Worm (Caenorhabditis elegans): ENCODE results near the gene srd-5.

The srd-5 gene

ce11 chrIV:5678044-5678443, 3.7 kb upstream of the srd-5 start, which contains the start of gene C55C3.4:
Gene C55C3.4, minus strand, starts transcription at chrIV:5678144.
- TF ChIP-seq nhr-80 (tag; optimal IDR thresholded peaks at IDR 0.05) (no peak), lin-26 (GFP tag; IDR thresholded peaks at IDR 0.05) (no peak), hsf-1 (GFP tag; IDR thresholded peaks at IDR 0.05) (no peak), F57C9.4 (tag; optimal IDR thresholded peaks at IDR 0.05) (no peak), F37B4.10 (GFP tag; IDR thresholded peaks at IDR 0.05) (no peak), K12H6.12 (tag; optimal IDR thresholded peaks at IDR 0.05) (no peak), madf-10 (tag; optimal IDR thresholded peaks at IDR 0.05) (no peak), ztf-25 (GFP tag; IDR thresholded peaks at IDR 0.05) (no peak), let-607 (tag; optimal IDR thresholded peaks at IDR 0.05) (no peak), B0261.1 (tag; optimal IDR thresholded peaks at IDR 0.05) (no peak), nfya-1 (tag; optimal IDR thresholded peaks at IDR 0.05; ENCODE audit: borderline replicate concordance, insufficient read depth) (no peak), efl-1 (GFP tag; optimal IDR thresholded peaks at IDR 0.05) (no peak), atf-7 (tag; optimal IDR thresholded peaks at IDR 0.05) (no peak), egl-18 (GFP tag; IDR thresholded peaks at IDR 0.05) (no peak), lsl-1 (GFP tag; optimal IDR thresholded peaks at IDR 0.05) (no peak), F49E8.2 (tag; optimal IDR thresholded peaks at IDR 0.05; ENCODE audit: insufficient read depth) (no peak), B0336.3 (GFP tag; IDR thresholded peaks at IDR 0.05) (no peak)

DNA sequence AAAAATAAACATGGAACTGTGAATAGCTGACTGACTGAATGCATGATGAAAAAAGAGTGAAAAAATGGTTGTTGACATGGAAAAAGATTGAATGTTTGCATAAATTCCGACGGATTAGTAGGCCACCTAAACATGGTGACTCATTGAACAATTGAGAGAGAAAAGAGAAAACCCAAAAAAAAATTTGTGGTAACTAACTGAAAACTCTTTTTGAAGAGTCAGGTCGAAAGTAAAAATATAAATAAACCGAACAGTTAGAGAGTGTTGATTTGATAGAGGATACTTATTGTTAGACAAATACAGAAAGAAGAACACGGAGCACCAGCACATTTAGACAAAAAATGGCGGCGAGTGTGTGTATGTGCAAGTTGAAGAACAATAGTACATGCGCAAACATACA, 3.0 kb downstream of the srd-5 start:
- TF ChIP-seq B0035.1 (tag; optimal IDR thresholded peaks at IDR 0.05), result no peak
- no peak for TF ChIP-seq nhr-27 (tag; optimal IDR thresholded peaks at IDR 0.05)
- no peak for TF ChIP-seq bed-1 (GFP tag; IDR thresholded peaks at IDR 0.05)
- no peak for TF ChIP-seq T26A5.8 (tag; optimal IDR thresholded peaks at IDR 0.05)
- no peak for TF ChIP-seq hmg-1.2 (GFP tag; IDR thresholded peaks at IDR 0.05)
- no peak for TF ChIP-seq dpff-1 (tag; optimal IDR thresholded peaks at IDR 0.05)
- TF ChIP-seq cebp-1 (GFP tag; IDR thresholded peaks at IDR 0.05), result no peak
- TF ChIP-seq cebp-1 (tag; optimal IDR thresholded peaks at IDR 0.05), result no peak
- no peak for TF ChIP-seq attf-6 (GFP tag; IDR thresholded peaks at IDR 0.05)
- TF ChIP-seq somi-1 (GFP tag; optimal IDR thresholded peaks at IDR 0.05), result no peak
- no peak for TF ChIP-seq lsl-1 (GFP tag; optimal IDR thresholded peaks at IDR 0.05)
- TF ChIP-seq ama-1 (optimal IDR thresholded peaks at IDR 0.05), result no peak
- TF ChIP-seq ama-1 (GFP tag; optimal IDR thresholded peaks at IDR 0.05), result no peak
- TF ChIP-seq repo-1 (tag; optimal IDR thresholded peaks at IDR 0.05), result no peak
- TF ChIP-seq let-607 (tag; optimal IDR thresholded peaks at IDR 0.05), result no peak
- no peak for TF ChIP-seq tlf-1 (GFP tag; optimal IDR thresholded peaks at IDR 0.05)
- TF ChIP-seq attf-3 (GFP tag; conservative IDR thresholded peaks at IDR 0.05), result no peak
- TF ChIP-seq ztf-18 (tag; optimal IDR thresholded peaks at IDR 0.05), result no peak

ce11 chrIV:5669459-5669858, 4.9 kb downstream of the srd-5 start, which contains the start of gene T19E7.6:
Gene T19E7.6, minus strand, starts transcription at chrIV:5669503.
- TF ChIP-seq sdz-38 (tag; optimal IDR thresholded peaks at IDR 0.05) (no peak), egl-18 (GFP tag; IDR thresholded peaks at IDR 0.05) (no peak), ztf-26 (tag; optimal IDR thresholded peaks at IDR 0.05) (no peak), bed-1 (GFP tag; IDR thresholded peaks at IDR 0.05) (no peak), hlh-26 (GFP tag; conservative IDR thresholded peaks at IDR 0.05) (no peak), sptf-2 (GFP tag; optimal IDR thresholded peaks at IDR 0.05) (no peak), dpff-1 (tag; optimal IDR thresholded peaks at IDR 0.05) (no peak), akir-1 (GFP tag; optimal IDR thresholded peaks at IDR 0.05) (no peak), dpl-1 (GFP tag; optimal IDR thresholded peaks at IDR 0.05) (no peak), snpc-1.3 (tag; optimal IDR thresholded peaks at IDR 0.05; ENCODE audit: insufficient read depth) (no peak)

Data from whole organism, young adult.